Fruit fly (Drosophila melanogaster): ENCODE results near the gene Cpsf6.

Cpsf6 gene

DNA sequence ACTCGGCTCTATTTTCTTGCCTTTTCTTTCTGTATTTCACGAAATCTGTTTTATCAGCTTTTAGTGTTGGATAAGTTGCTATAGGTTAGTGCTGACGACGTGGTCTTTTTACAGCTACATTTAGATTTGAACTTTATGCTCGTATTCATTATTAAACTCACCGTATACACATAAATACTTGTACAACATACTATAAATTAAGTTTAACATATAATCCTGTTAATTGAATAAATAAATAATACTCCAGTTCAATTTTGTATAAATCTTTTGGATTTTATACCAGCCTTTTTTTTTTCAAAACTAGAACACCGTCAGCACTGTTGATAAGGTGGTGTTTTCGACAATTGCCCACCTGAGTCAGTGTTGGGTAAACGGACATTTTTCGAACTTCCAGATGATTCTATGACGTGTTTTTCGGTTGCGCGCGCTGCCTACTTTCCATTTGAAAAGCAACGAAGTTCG, 6.4 kb downstream of the Cpsf6 start, which contains the start of gene BI-1 (continued):
- TF ChIP-seq so (GFP tag; IDR thresholded peaks at IDR 0.05) (no peak), CG10654 (GFP tag; optimal IDR thresholded peaks at IDR 0.05) (peak; percentile 65), Tbp (GFP tag; optimal IDR thresholded peaks at IDR 0.05) (no peak), Neu2 (GFP tag; optimal IDR thresholded peaks at IDR 0.05; ENCODE audit: borderline replicate concordance) (no peak), Ssrp (tag; optimal IDR thresholded peaks at IDR 0.05) (peak; percentile 39), CG42726 (GFP tag; IDR thresholded peaks at IDR 0.05; ENCODE audit: partially characterized antibody) (no peak), H15 (GFP tag; IDR thresholded peaks at IDR 0.05) (no peak), CG15479 (GFP tag; optimal IDR thresholded peaks at IDR 0.05) (no peak), nerfin-1 (tag; optimal IDR thresholded peaks at IDR 0.05) (peak; percentile 70), kay (GFP tag; optimal IDR thresholded peaks at IDR 0.05) (peak; percentile 80), chm (GFP tag; IDR thresholded peaks at IDR 0.05) (no peak), CG10543 (GFP tag; optimal IDR thresholded peaks at IDR 0.05) (peak; percentile 78), amos (GFP tag; IDR thresholded peaks at IDR 0.05; ENCODE audit: partially characterized antibody) (0 out of 2 replicates have a peak, but pooled peaks have one; percentile 10), Nf-YA (GFP tag; IDR thresholded peaks at IDR 0.05) (0 out of 2 replicates have a peak, but pooled peaks have one; percentile 21), CG14014 (GFP tag; IDR thresholded peaks at IDR 0.05) (no peak), sd (tag; optimal IDR thresholded peaks at IDR 0.05) (no peak), caup (GFP tag; optimal IDR thresholded peaks at IDR 0.05; ENCODE audit: severe bottlenecking) (peak; percentile 76), CG4820 (GFP tag; optimal IDR thresholded peaks at IDR 0.05) (peak; percentile 66), gem (tag; optimal IDR thresholded peaks at IDR 0.05) (peak; percentile 75), CHES-1-like (GFP tag; optimal IDR thresholded peaks at IDR 0.05) (no peak), CG8388 (GFP tag; optimal IDR thresholded peaks at IDR 0.05) (no peak), zfh1 (GFP tag; IDR thresholded peaks at IDR 0.05) (no peak), prd (optimal IDR thresholded peaks at IDR 0.05) (no peak), prd (GFP tag; IDR thresholded peaks at IDR 0.05) (peak; percentile 58; the same call in 2 of the 3 replicates), CG7987 (GFP tag; optimal IDR thresholded peaks at IDR 0.05) (peak; percentile 7), CG16815 (GFP tag; optimal IDR thresholded peaks at IDR 0.05) (peak; percentile 23), Sry-δ (GFP tag; optimal IDR thresholded peaks at IDR 0.05) (peak; percentile 13), CG17612 (GFP tag; IDR thresholded peaks at IDR 0.05) (no peak), CG9215 (GFP tag; IDR thresholded peaks at IDR 0.05) (no peak; the same call in 1 of the 2 replicates), cato (GFP tag; optimal IDR thresholded peaks at IDR 0.05; ENCODE audit: borderline replicate concordance) (peak; percentile 19), Poxn (GFP tag; IDR thresholded peaks at IDR 0.05) (no peak), CG8089 (GFP tag; optimal IDR thresholded peaks at IDR 0.05) (no peak), NC2β (GFP tag; optimal IDR thresholded peaks at IDR 0.05) (no peak), Nf-YB (GFP tag; optimal IDR thresholded peaks at IDR 0.05) (peak; percentile 41), CG17568 (GFP tag; optimal IDR thresholded peaks at IDR 0.05) (peak; percentile 4), Hmx (GFP tag; optimal IDR thresholded peaks at IDR 0.05) (peak; percentile 30), Stat92E (GFP tag; optimal IDR thresholded peaks at IDR 0.05) (peak in 1 of 3 experiments; percentile 43), Elba2 (GFP tag; optimal IDR thresholded peaks at IDR 0.05) (no peak), fru (optimal IDR thresholded peaks at IDR 0.05) (no peak), CG11696 (GFP tag; IDR thresholded peaks at IDR 0.05) (no peak), CG16779 (GFP tag; IDR thresholded peaks at IDR 0.05) (no peak), slou (GFP tag; optimal IDR thresholded peaks at IDR 0.05) (peak; percentile 51), CG13296 (GFP tag; optimal IDR thresholded peaks at IDR 0.05) (no peak), CG1529 (GFP tag; optimal IDR thresholded peaks at IDR 0.05) (no peak), al (GFP tag; IDR thresholded peaks at IDR 0.05) (peak; percentile 53), Chrac-16 (GFP tag; optimal IDR thresholded peaks at IDR 0.05) (peak; percentile 35), ind (GFP tag; optimal IDR thresholded peaks at IDR 0.05) (peak; percentile 65), corto (GFP tag; optimal IDR thresholded peaks at IDR 0.05) (peak; percentile 17), dmrt11E (tag; optimal IDR thresholded peaks at IDR 0.05) (peak; percentile 60), CG43689 (GFP tag; IDR thresholded peaks at IDR 0.05) (no peak), da (GFP tag; optimal IDR thresholded peaks at IDR 0.05) (no peak)

All from whole organism, embryonic.